Worm (Caenorhabditis elegans) whole organism, L4 larva: Measurements from ENCODE around the gene vrk-1.

Experiments
- F26F4.8 ChIP-seq: fragments of 200-800 bp; sonication (Bioruptor generic); conservative IDR thresholded peaks from 2 replicates; pipeline ENCODE4 v1.3.6; 2022; ENCODE audit warnings: missing genetic modification characterization, missing compliant biosample characterization
- R02D3.7 ChIP-seq: fragments of 150-350 bp; sonication (generic microtip); optimal IDR thresholded peaks from 3 replicates; lab custom pipeline; 2014; ENCODE audit warnings: missing biosample characterization, missing genetic modification characterization
- T20F7.1 ChIP-seq: fragments of 200-800 bp; sonication (Bioruptor generic); optimal IDR thresholded peaks from 2 replicates; lab custom pipeline; 2018; ENCODE audit warnings: mild to moderate bottlenecking, missing genetic modification characterization, missing compliant biosample characterization
- T26A8.4 ChIP-seq: fragments of 200-800 bp; sonication (Bioruptor generic); IDR thresholded peaks from 2 replicates; pipeline ENCODE4 v1.3.6; 2022; ENCODE audit warnings: missing genetic modification characterization, missing compliant biosample characterization
- Y105C5A.15 ChIP-seq: fragments of 200-800 bp; sonication (Bioruptor generic); IDR thresholded peaks from 2 replicates; pipeline ENCODE4 v1.3.6; 2022; ENCODE audit warnings: missing genetic modification characterization, missing compliant biosample characterization
- Y48G9A.11 ChIP-seq: fragments of 200-800 bp; sonication (Bioruptor generic); IDR thresholded peaks from 2 replicates; pipeline ENCODE4 v1.3.6; 2022; ENCODE audit warnings: missing genetic modification reagents, missing genetic modification characterization, missing compliant biosample characterization
- Y75B8A.6 ChIP-seq: fragments of 200-800 bp; sonication (Bioruptor generic); IDR thresholded peaks from 2 replicates; pipeline ENCODE4 v1.3.6; 2022; ENCODE audit warnings: missing genetic modification reagents, missing genetic modification characterization, missing compliant biosample characterization
- attf-4 ChIP-seq: sonication (generic microtip); optimal IDR thresholded peaks from 3 replicates; lab custom pipeline; 2017; ENCODE audit warnings: missing biosample characterization, missing genetic modification characterization
- ceh-20 ChIP-seq: fragments of 200-800 bp; sonication (Bioruptor generic); IDR thresholded peaks from 2 replicates; pipeline ENCODE4 v1.3.6; 2022; ENCODE audit warnings: missing genetic modification reagents, missing genetic modification characterization, missing compliant biosample characterization
- ceh-32 ChIP-seq: sonication (generic microtip); optimal IDR thresholded peaks from 2 replicates; lab custom pipeline; 2016; ENCODE audit warnings: mild to moderate bottlenecking, missing genetic modification characterization, missing compliant biosample characterization; ENCODE audit not compliant: poor library complexity
- cey-2 ChIP-seq: sonication (generic microtip); optimal IDR thresholded peaks from 3 replicates; lab custom pipeline; 2017; ENCODE audit warnings: missing genetic modification characterization, mild to moderate bottlenecking, missing compliant biosample characterization, antibody characterized with exemption, borderline replicate concordance; ENCODE audit not compliant: insufficient read depth
- daf-16 ChIP-seq, 3 experiments: sonication (generic microtip); optimal IDR thresholded peaks; 2 replicates each; lab custom pipeline; 2016 to 2017; ENCODE audit warnings: missing genetic modification characterization in 3 of 3, missing genetic modification reagents in 3 of 3, mild to moderate bottlenecking in 2 of 3, missing compliant biosample characterization in 2 of 3, missing biosample characterization in 1 of 3, moderate library complexity in 1 of 3
- daf-19 ChIP-seq: fragments of 200-800 bp; sonication (Bioruptor generic); conservative IDR thresholded peaks from 2 replicates; pipeline ENCODE4 v1.3.6; 2022; ENCODE audit warnings: missing genetic modification characterization, missing compliant biosample characterization
- dmd-6 ChIP-seq: fragments of 200-800 bp; sonication (Bioruptor generic); IDR thresholded peaks from 2 replicates; pipeline ENCODE4 v1.3.6; 2022; ENCODE audit warnings: missing genetic modification reagents, missing genetic modification characterization, missing compliant biosample characterization
- duxl-1 ChIP-seq: sonication (generic microtip); optimal IDR thresholded peaks from 2 replicates; lab custom pipeline; 2016; ENCODE audit warnings: mild to moderate bottlenecking, missing genetic modification characterization, moderate library complexity, missing compliant biosample characterization; ENCODE audit not compliant: poor library complexity
- dve-1 ChIP-seq: sonication (generic microtip); optimal IDR thresholded peaks from 2 replicates; lab custom pipeline; 2017; ENCODE audit warnings: antibody characterized with exemption, mild to moderate bottlenecking, missing genetic modification characterization, missing compliant biosample characterization; ENCODE audit not compliant: insufficient read depth
- egl-43 ChIP-seq: fragments of 200-800 bp; sonication (Bioruptor generic); IDR thresholded peaks from 2 replicates; pipeline ENCODE4 v1.3.6; 2022; ENCODE audit warnings: missing genetic modification reagents, missing genetic modification characterization, missing compliant biosample characterization
- fos-1 ChIP-seq: fragments of 150-350 bp; optimal IDR thresholded peaks from 2 replicates; lab custom pipeline; 2014; ENCODE audit warnings: missing biosample characterization, missing genetic modification characterization
- gei-8 ChIP-seq: fragments of 200-800 bp; sonication (Bioruptor generic); optimal IDR thresholded peaks from 2 replicates; lab custom pipeline; 2018; ENCODE audit warnings: mild to moderate bottlenecking, missing genetic modification characterization, missing compliant biosample characterization
- hif-1 ChIP-seq, 2 experiments: sonication (generic microtip); optimal IDR thresholded peaks; 2 replicates each; lab custom pipeline; 2016 to 2017; ENCODE audit warnings: missing compliant biosample characterization in 2 of 2, missing genetic modification characterization in 2 of 2, missing genetic modification reagents in 2 of 2, missing genotype in 2 of 2, mild to moderate bottlenecking in 1 of 2
- hlh-30 ChIP-seq: sonication (generic microtip); optimal IDR thresholded peaks from 2 replicates; lab custom pipeline; 2017; ENCODE audit warnings: antibody characterized with exemption, mild to moderate bottlenecking, missing genetic modification characterization, missing compliant biosample characterization; ENCODE audit not compliant: insufficient read depth
- hmg-1.1 ChIP-seq: fragments of 200-800 bp; sonication (Bioruptor generic); IDR thresholded peaks from 2 replicates; pipeline ENCODE4 v1.3.6; 2022; ENCODE audit warnings: missing genetic modification reagents, missing genetic modification characterization, missing compliant biosample characterization
- jun-1 ChIP-seq: fragments of 150-350 bp; optimal IDR thresholded peaks from 2 replicates; lab custom pipeline; 2014; ENCODE audit warnings: missing biosample characterization, missing genetic modification reagents, missing genetic modification characterization
- lim-7 ChIP-seq: fragments of 200-800 bp; sonication (Bioruptor generic); IDR thresholded peaks from 2 replicates; pipeline ENCODE4 v1.3.6; 2022; ENCODE audit warnings: missing genetic modification characterization, missing compliant biosample characterization
- lin-13 ChIP-seq: fragments of 150-350 bp; optimal IDR thresholded peaks from 2 replicates; lab custom pipeline; 2014; ENCODE audit warnings: missing biosample characterization, missing genetic modification reagents, missing genetic modification characterization
- lir-3 ChIP-seq: sonication (generic microtip); optimal IDR thresholded peaks from 2 replicates; lab custom pipeline; 2016; ENCODE audit warnings: mild to moderate bottlenecking, missing genetic modification characterization, missing compliant biosample characterization
- lsy-2 ChIP-seq, 2 experiments: fragments of 150-350 bp in 1 of 2; sonication (generic microtip) in 1 of 2; optimal IDR thresholded peaks; 2 replicates each; lab custom pipeline; 2014 to 2017; ENCODE audit warnings: missing biosample characterization in 2 of 2, missing genetic modification characterization in 2 of 2
- madf-5 ChIP-seq, 2 experiments: fragments of 200-800 bp; sonication (Bioruptor generic); IDR thresholded peaks; 2 replicates each; pipeline ENCODE4 v1.3.6; 2022; ENCODE audit warnings: missing compliant biosample characterization in 2 of 2, missing genetic modification characterization in 2 of 2
- madf-9 ChIP-seq: fragments of 200-800 bp; sonication (Bioruptor generic); conservative IDR thresholded peaks from 2 replicates; pipeline ENCODE4 v1.3.6; 2022; ENCODE audit warnings: missing genetic modification reagents, missing genetic modification characterization, missing compliant biosample characterization
- mdl-1 ChIP-seq, 2 experiments: fragments of 150-350 bp in 1 of 2; sonication (generic microtip) in 1 of 2; optimal IDR thresholded peaks; 2 replicates each; lab custom pipeline; 2014 to 2017; ENCODE audit warnings: missing biosample characterization in 2 of 2, missing genetic modification characterization in 2 of 2
- mdt-29 ChIP-seq: fragments of 200-800 bp; sonication (Bioruptor generic); IDR thresholded peaks from 2 replicates; pipeline ENCODE4 v1.3.6; 2022; ENCODE audit warnings: missing genetic modification reagents, missing genetic modification characterization, missing compliant biosample characterization
- mxl-2 ChIP-seq: fragments of 200-800 bp; sonication (Bioruptor generic); conservative IDR thresholded peaks from 2 replicates; pipeline ENCODE4 v1.3.6; 2022; ENCODE audit warnings: missing genetic modification reagents, missing genetic modification characterization, missing compliant biosample characterization
- mxl-3 ChIP-seq: fragments of 200-800 bp; sonication (Bioruptor generic); optimal IDR thresholded peaks from 2 replicates; lab custom pipeline; 2018; ENCODE audit warnings: mild to moderate bottlenecking, missing genetic modification characterization, missing compliant biosample characterization
- nhr-102 ChIP-seq: sonication (generic microtip); optimal IDR thresholded peaks from 2 replicates; lab custom pipeline; 2016; ENCODE audit warnings: mild to moderate bottlenecking, missing genetic modification characterization, moderate library complexity, missing compliant biosample characterization
- nhr-111 ChIP-seq: fragments of 200-800 bp; sonication (Bioruptor generic); optimal IDR thresholded peaks from 2 replicates; lab custom pipeline; 2018; ENCODE audit warnings: mild to moderate bottlenecking, missing genetic modification characterization, missing compliant biosample characterization
- nhr-237 ChIP-seq: sonication (generic microtip); optimal IDR thresholded peaks from 2 replicates; lab custom pipeline; 2017; ENCODE audit warnings: missing biosample characterization, missing genetic modification characterization
- nhr-25 ChIP-seq: sonication (generic microtip); optimal IDR thresholded peaks from 2 replicates; lab custom pipeline; 2017; ENCODE audit warnings: missing genetic modification characterization, mild to moderate bottlenecking, missing compliant biosample characterization, antibody characterized with exemption, moderate library complexity, borderline replicate concordance; ENCODE audit not compliant: insufficient read depth
- nhr-42 ChIP-seq: fragments of 200-800 bp; sonication (Bioruptor generic); IDR thresholded peaks from 2 replicates; pipeline ENCODE4 v1.3.6; 2022; ENCODE audit warnings: missing genetic modification characterization, missing compliant biosample characterization
- nhr-48 ChIP-seq: sonication (generic microtip); optimal IDR thresholded peaks from 2 replicates; lab custom pipeline; 2016; ENCODE audit warnings: mild to moderate bottlenecking, missing genetic modification characterization, missing compliant biosample characterization
- nhr-6 ChIP-seq: fragments of 150-350 bp; optimal IDR thresholded peaks from 2 replicates; lab custom pipeline; 2014; ENCODE audit warnings: missing biosample characterization, missing genetic modification characterization
- nhr-77 ChIP-seq: fragments of 150-350 bp; optimal IDR thresholded peaks from 2 replicates; lab custom pipeline; 2014; ENCODE audit warnings: missing biosample characterization, missing genetic modification characterization
- php-3 ChIP-seq: fragments of 200-800 bp; sonication (Bioruptor generic); IDR thresholded peaks from 2 replicates; pipeline ENCODE4 v1.3.6; 2022; ENCODE audit warnings: missing genetic modification reagents, missing genetic modification characterization, missing compliant biosample characterization
- saeg-2 ChIP-seq: fragments of 200-800 bp; sonication (Bioruptor generic); IDR thresholded peaks from 2 replicates; pipeline ENCODE4 v1.3.6; 2022; ENCODE audit warnings: missing genetic modification reagents, missing genetic modification characterization, missing compliant biosample characterization
- spr-1 ChIP-seq: sonication (generic microtip); optimal IDR thresholded peaks from 2 replicates; lab custom pipeline; 2016; ENCODE audit warnings: mild to moderate bottlenecking, missing genetic modification characterization, missing compliant biosample characterization
- tag-97 ChIP-seq: fragments of 200-800 bp; sonication (Bioruptor generic); IDR thresholded peaks from 2 replicates; pipeline ENCODE4 v1.3.6; 2022; ENCODE audit warnings: missing genetic modification characterization, missing compliant biosample characterization
- tra-1 ChIP-seq: fragments of 200-800 bp; sonication (Bioruptor generic); IDR thresholded peaks from 2 replicates; pipeline ENCODE4 v1.3.6; 2022; ENCODE audit warnings: missing genetic modification reagents, missing genetic modification characterization, missing compliant biosample characterization
- unc-130 ChIP-seq: sonication (generic microtip); optimal IDR thresholded peaks from 2 replicates; lab custom pipeline; 2016; ENCODE audit warnings: missing genetic modification reagents, missing genetic modification characterization, missing compliant biosample characterization
- zip-11 ChIP-seq: fragments of 200-800 bp; sonication (Bioruptor generic); IDR thresholded peaks from 2 replicates; pipeline ENCODE4 v1.3.6; 2022; ENCODE audit warnings: missing genetic modification characterization, missing compliant biosample characterization
- zip-2 ChIP-seq: fragments of 150-350 bp; optimal IDR thresholded peaks from 2 replicates; lab custom pipeline; 2014; ENCODE audit warnings: missing biosample characterization, missing genetic modification characterization
- ztf-11 ChIP-seq: fragments of 150-350 bp; optimal IDR thresholded peaks from 2 replicates; lab custom pipeline; 2014; ENCODE audit warnings: missing biosample characterization, missing genetic modification characterization

Gene vrk-1

ce11 chrII:5936009-5936408 lies 14.2 kb downstream of the vrk-1 start (continued):
- TF ChIP-seq cey-2 (tag; lab: Kevin White, UChicago), result no peak
- TF ChIP-seq nhr-6 (tag; lab: Kevin White, UChicago), result no peak
- TF ChIP-seq ceh-20 (GFP tag; lab: Robert Waterston, UW), result no peak
- no peak for TF ChIP-seq zip-2 (tag; lab: Kevin White, UChicago)
- no peak for TF ChIP-seq nhr-237 (tag; lab: Kevin White, UChicago)
- no peak for TF ChIP-seq R02D3.7
- peak; percentile 13 for TF ChIP-seq nhr-48 (tag; lab: Kevin White, UChicago)
- TF ChIP-seq mdl-1 (tag; optimal IDR thresholded peaks at IDR 0.05; lab: Kevin White, UChicago), result no peak
- TF ChIP-seq dmd-6 (GFP tag; lab: Robert Waterston, UW), result peak; percentile 87
- no peak for TF ChIP-seq lim-7 (GFP tag; lab: Robert Waterston, UW)
- TF ChIP-seq fos-1 (tag; lab: Kevin White, UChicago), result no peak
- TF ChIP-seq nhr-77 (tag; lab: Kevin White, UChicago), result peak; percentile 73
- TF ChIP-seq nhr-42 (GFP tag; lab: Robert Waterston, UW), result no peak
- peak in 1 of 2 experiments; percentile 47 for TF ChIP-seq lsy-2 (tag; optimal IDR thresholded peaks at IDR 0.05; lab: Kevin White, UChicago)
- TF ChIP-seq ceh-32 (tag; lab: Kevin White, UChicago), result no peak
- no peak for TF ChIP-seq zip-11 (GFP tag; lab: Robert Waterston, UW)
- no peak for TF ChIP-seq spr-1
- no peak for TF ChIP-seq mdt-29
- TF ChIP-seq daf-16 (GFP tag; optimal IDR thresholded peaks at IDR 0.05; lab: Kevin White, UChicago), result no peak
- peak; percentile 90 for TF ChIP-seq daf-16 (tag; optimal IDR thresholded peaks at IDR 0.05; lab: Kevin White, UChicago)
- TF ChIP-seq dve-1 (tag; lab: Kevin White, UChicago), result peak; percentile 85
- no peak for TF ChIP-seq nhr-102 (tag; lab: Kevin White, UChicago)
- TF ChIP-seq lir-3, result no peak
- TF ChIP-seq tag-97, result no peak
- TF ChIP-seq madf-9 (GFP tag; lab: Robert Waterston, UW), result no peak
- TF ChIP-seq hmg-1.1 (GFP tag; lab: Robert Waterston, UW), result no peak
- TF ChIP-seq T20F7.1, result peak; percentile 31
- no peak for TF ChIP-seq jun-1 (tag; lab: Kevin White, UChicago)
- no peak for TF ChIP-seq F26F4.8 (GFP tag; lab: Robert Waterston, UW)
- no peak for TF ChIP-seq nhr-25 (tag; lab: Kevin White, UChicago)
- no peak for TF ChIP-seq Y48G9A.11
- no peak for TF ChIP-seq gei-8 (GFP tag; lab: Kevin White, UChicago)
- no peak for TF ChIP-seq attf-4 (tag; lab: Kevin White, UChicago)
- no peak for TF ChIP-seq daf-19 (GFP tag; lab: Robert Waterston, UW)
- no peak for TF ChIP-seq Y75B8A.6 (GFP tag; lab: Robert Waterston, UW)
- TF ChIP-seq hlh-30 (tag; lab: Kevin White, UChicago), result peak; percentile 76
- TF ChIP-seq mxl-2 (GFP tag; lab: Robert Waterston, UW), result no peak
- TF ChIP-seq mxl-3 (GFP tag; lab: Kevin White, UChicago), result peak; percentile 9
- TF ChIP-seq duxl-1 (tag; lab: Kevin White, UChicago), result no peak
- TF ChIP-seq php-3, result peak; percentile 56; the same call in 1 of the 2 replicates
- TF ChIP-seq Y105C5A.15 (GFP tag; lab: Robert Waterston, UW), result no peak
- TF ChIP-seq nhr-111 (GFP tag; lab: Kevin White, UChicago), result no peak
- peak in 1 of 2 experiments; percentile 66 for TF ChIP-seq hif-1 (tag; optimal IDR thresholded peaks at IDR 0.05; lab: Kevin White, UChicago)
- no peak for TF ChIP-seq unc-130 (GFP tag; lab: Kevin White, UChicago)
- no peak for TF ChIP-seq ztf-11 (tag; lab: Kevin White, UChicago)
- TF ChIP-seq madf-5 (GFP tag; IDR thresholded peaks at IDR 0.05; lab: Robert Waterston, UW), result no peak
- no peak for TF ChIP-seq saeg-2 (GFP tag; lab: Robert Waterston, UW)
- TF ChIP-seq tra-1, result peak; percentile 66; the same call in 1 of the 2 replicates
- TF ChIP-seq T26A8.4 (GFP tag; lab: Robert Waterston, UW), result no peak
- TF ChIP-seq egl-43 (GFP tag; lab: Robert Waterston, UW), result no peak
- TF ChIP-seq lin-13 (GFP tag; lab: Kevin White, UChicago), result no peak
